Fruit fly (Drosophila melanogaster): Measurements from ENCODE around the gene CG18558.
A peak's percentile ranks its signal among the peaks of the same experiment; 100 is the strongest.

Gene CG18558

dm6 chr2L:2830341-2830800, 13.9 kb downstream of the CG18558 start (continued):
- TF ChIP-seq B-H1 (GFP tag; IDR thresholded peaks at IDR 0.05) (peak; percentile 57; the same call in 2 of the 3 replicates), CG3847 (GFP tag; IDR thresholded peaks at IDR 0.05) (peak; percentile 69), CG12071 (GFP tag; optimal IDR thresholded peaks at IDR 0.05) (peak; percentile 28), nau (GFP tag; optimal IDR thresholded peaks at IDR 0.05) (peak; percentile 84), kay (GFP tag; optimal IDR thresholded peaks at IDR 0.05) (peak; percentile 79), CG17568 (GFP tag; optimal IDR thresholded peaks at IDR 0.05) (peak; percentile 83), onecut (GFP tag; IDR thresholded peaks at IDR 0.05) (peak; percentile 73), CG12155 (GFP tag; optimal IDR thresholded peaks at IDR 0.05) (peak; percentile 71), grn (GFP tag; optimal IDR thresholded peaks at IDR 0.05) (no peak), Dll (GFP tag; IDR thresholded peaks at IDR 0.05; ENCODE audit: partially characterized antibody) (no peak), phol (tag; optimal IDR thresholded peaks at IDR 0.05) (peak; percentile 94), slbo (GFP tag; IDR thresholded peaks at IDR 0.05) (no peak; the same call in 1 of the 2 replicates), jumu (GFP tag; optimal IDR thresholded peaks at IDR 0.05) (peak; percentile 5), pros (GFP tag; optimal IDR thresholded peaks at IDR 0.05) (peak; percentile 6), jigr1 (GFP tag; IDR thresholded peaks at IDR 0.05) (no peak; the same call in 2 of the 3 replicates), CG2129 (GFP tag; IDR thresholded peaks at IDR 0.05; ENCODE audit: partially characterized antibody) (no peak), CHES-1-like (GFP tag; optimal IDR thresholded peaks at IDR 0.05) (peak; percentile 50), CG11723 (GFP tag; optimal IDR thresholded peaks at IDR 0.05) (peak; percentile 90), ken (GFP tag; IDR thresholded peaks at IDR 0.05) (peak; percentile 31; the same call in 1 of the 3 replicates), CG14014 (GFP tag; IDR thresholded peaks at IDR 0.05) (peak; percentile 61), Tbp (GFP tag; optimal IDR thresholded peaks at IDR 0.05) (no peak), nerfin-1 (tag; optimal IDR thresholded peaks at IDR 0.05) (peak; percentile 87), Jarid2 (GFP tag; optimal IDR thresholded peaks at IDR 0.05) (peak; percentile 42), fd64A (GFP tag; optimal IDR thresholded peaks at IDR 0.05) (peak; percentile 46), HHEX (GFP tag; optimal IDR thresholded peaks at IDR 0.05) (peak; percentile 85), hb (GFP tag; IDR thresholded peaks at IDR 0.05; ENCODE audit: partially characterized antibody) (no peak), CG9609 (GFP tag; optimal IDR thresholded peaks at IDR 0.05) (no peak), CG8924 (tag; optimal IDR thresholded peaks at IDR 0.05) (peak; percentile 94), ap (GFP tag; IDR thresholded peaks at IDR 0.05) (peak; percentile 51; the same call in 1 of the 2 replicates), D (optimal IDR thresholded peaks at IDR 0.05) (no peak), D (GFP tag; optimal IDR thresholded peaks at IDR 0.05) (peak; percentile 93), CG9215 (GFP tag; IDR thresholded peaks at IDR 0.05) (peak; percentile 78), CG10209 (GFP tag; optimal IDR thresholded peaks at IDR 0.05) (peak; percentile 89), CG1832 (GFP tag; optimal IDR thresholded peaks at IDR 0.05) (no peak), dysf (GFP tag; IDR thresholded peaks at IDR 0.05) (peak; percentile 85), CG9817 (tag; optimal IDR thresholded peaks at IDR 0.05) (peak; percentile 75), CG3281 (GFP tag; optimal IDR thresholded peaks at IDR 0.05) (peak; percentile 90), MBD-R2 (GFP tag; IDR thresholded peaks at IDR 0.05) (no peak; the same call in 1 of the 2 replicates), Ptx1 (GFP tag; IDR thresholded peaks at IDR 0.05) (peak; percentile 78), Hr3 (GFP tag; optimal IDR thresholded peaks at IDR 0.05) (peak; percentile 82), CG6689 (GFP tag; IDR thresholded peaks at IDR 0.05) (peak; percentile 89), CG11560 (tag; IDR thresholded peaks at IDR 0.05) (no peak), CG8944 (GFP tag; optimal IDR thresholded peaks at IDR 0.05) (no peak), knrl (GFP tag; IDR thresholded peaks at IDR 0.05; ENCODE audit: partially characterized antibody) (no peak), CoRest (tag; optimal IDR thresholded peaks at IDR 0.05) (peak; percentile 96), run (tag; optimal IDR thresholded peaks at IDR 0.05) (peak; percentile 78), CG3163 (GFP tag; optimal IDR thresholded peaks at IDR 0.05) (no peak), prd (optimal IDR thresholded peaks at IDR 0.05) (no peak), prd (GFP tag; IDR thresholded peaks at IDR 0.05) (peak; percentile 82), CG15073 (GFP tag; optimal IDR thresholded peaks at IDR 0.05) (no peak), CG10431 (GFP tag; optimal IDR thresholded peaks at IDR 0.05) (peak; percentile 72)
